Worm (Caenorhabditis elegans) whole organism, L3 larva: Measurements from ENCODE around the gene T13G4.7.

Source experiments
- R02D3.7 ChIP-seq: fragments of 150-350 bp; optimal IDR thresholded peaks from 2 replicates; lab custom pipeline; 2014; ENCODE audit warnings: missing biosample characterization, missing genetic modification characterization
- ZK546.5 ChIP-seq: sonication (generic microtip); optimal IDR thresholded peaks from 2 replicates; lab custom pipeline; 2017; ENCODE audit warnings: missing biosample characterization, missing genetic modification characterization
- ama-1 ChIP-seq: fragments of 150-350 bp; optimal IDR thresholded peaks from 2 replicates; lab custom pipeline; 2018
- ceh-16 ChIP-seq: sonication (generic microtip); optimal IDR thresholded peaks from 2 replicates; lab custom pipeline; 2017; ENCODE audit warnings: missing biosample characterization, missing genetic modification characterization
- ceh-28 ChIP-seq: fragments of 150-350 bp; optimal IDR thresholded peaks from 2 replicates; lab custom pipeline; 2014; ENCODE audit warnings: missing biosample characterization, missing genetic modification reagents, missing genetic modification characterization
- ceh-82 ChIP-seq: fragments of 150-350 bp; optimal IDR thresholded peaks from 2 replicates; lab custom pipeline; 2014; ENCODE audit warnings: missing biosample characterization, missing genetic modification characterization
- ceh-9 ChIP-seq: sonication (generic microtip); optimal IDR thresholded peaks from 2 replicates; lab custom pipeline; 2018; ENCODE audit warnings: missing biosample characterization, missing genetic modification characterization
- daf-12 ChIP-seq: fragments of 150-350 bp; optimal IDR thresholded peaks from 2 replicates; lab custom pipeline; 2014; ENCODE audit warnings: missing biosample characterization, missing genetic modification reagents, missing genetic modification characterization
- egl-27 ChIP-seq: sonication (generic microtip); optimal IDR thresholded peaks from 4 replicates; lab custom pipeline; 2017; ENCODE audit warnings: missing biosample characterization, missing genetic modification reagents, missing genetic modification characterization
- egl-5 ChIP-seq: fragments of 150-350 bp; optimal IDR thresholded peaks from 2 replicates; lab custom pipeline; 2017; ENCODE audit warnings: missing biosample characterization, missing genetic modification reagents, missing genetic modification characterization, inconsistent platforms
- elt-1 ChIP-seq: fragments of 150-350 bp; optimal IDR thresholded peaks from 2 replicates; lab custom pipeline; 2014; ENCODE audit warnings: missing biosample characterization, missing genetic modification characterization
- elt-2 ChIP-seq: sonication (generic microtip); optimal IDR thresholded peaks from 2 replicates; lab custom pipeline; 2016; ENCODE audit warnings: missing genetic modification reagents, mild to moderate bottlenecking, missing genetic modification characterization, missing compliant biosample characterization
- elt-3 ChIP-seq, 3 experiments: fragments of 150-350 bp in 1 of 3; sonication (generic microtip) in 2 of 3; optimal IDR thresholded peaks; 2 replicates in 2 of 3; 4 replicates in 1 of 3; lab custom pipeline; 2014 to 2017; ENCODE audit warnings: missing biosample characterization in 3 of 3, missing genetic modification characterization in 3 of 3
- eor-1 ChIP-seq, 2 experiments: fragments of 150-350 bp; optimal IDR thresholded peaks; 2 replicates each; lab custom pipeline; 2014 to 2018; ENCODE audit warnings: missing biosample characterization in 2 of 2, missing genetic modification characterization in 2 of 2
- fkh-10 ChIP-seq: sonication (generic microtip); optimal IDR thresholded peaks from 2 replicates; lab custom pipeline; 2017; ENCODE audit warnings: missing biosample characterization, missing genetic modification reagents, missing genetic modification characterization
- fos-1 ChIP-seq: fragments of 150-350 bp; optimal IDR thresholded peaks from 2 replicates; lab custom pipeline; 2014; ENCODE audit warnings: missing biosample characterization, missing genetic modification characterization
- hmg-11 ChIP-seq: sonication (generic microtip); optimal IDR thresholded peaks from 2 replicates; lab custom pipeline; 2016; ENCODE audit warnings: missing genetic modification characterization, missing compliant biosample characterization
- jun-1 ChIP-seq: fragments of 150-350 bp; optimal IDR thresholded peaks from 2 replicates; lab custom pipeline; 2014; ENCODE audit warnings: missing biosample characterization, missing genetic modification reagents, missing genetic modification characterization
- lin-15B ChIP-seq: fragments of 150-350 bp; optimal IDR thresholded peaks from 2 replicates; lab custom pipeline; 2014; ENCODE audit warnings: missing biosample characterization, missing genetic modification characterization
- lin-39 ChIP-seq: fragments of 150-350 bp; optimal IDR thresholded peaks from 2 replicates; lab custom pipeline; 2018; ENCODE audit warnings: missing biosample characterization, missing genetic modification reagents, missing genetic modification characterization
- lsy-12 ChIP-seq: sonication (generic microtip); optimal IDR thresholded peaks from 2 replicates; lab custom pipeline; 2016; ENCODE audit warnings: mild to moderate bottlenecking, missing genetic modification characterization, missing compliant biosample characterization
- mdl-1 ChIP-seq: fragments of 150-350 bp; optimal IDR thresholded peaks from 2 replicates; lab custom pipeline; 2014; ENCODE audit warnings: missing biosample characterization, missing genetic modification characterization
- mml-1 ChIP-seq: fragments of 150-350 bp; sonication (generic microtip); optimal IDR thresholded peaks from 3 replicates; lab custom pipeline; 2014; ENCODE audit warnings: missing biosample characterization, missing genetic modification characterization
- nfya-1 ChIP-seq: sonication (generic microtip); optimal IDR thresholded peaks from 2 replicates; lab custom pipeline; 2017; ENCODE audit warnings: missing genetic modification characterization, mild to moderate bottlenecking, missing compliant biosample characterization, antibody characterized with exemption, moderate library complexity; ENCODE audit not compliant: insufficient read depth
- nhr-11 ChIP-seq: fragments of 150-350 bp; optimal IDR thresholded peaks from 2 replicates; lab custom pipeline; 2014; ENCODE audit warnings: missing biosample characterization, missing genetic modification characterization
- nhr-23 ChIP-seq: fragments of 150-350 bp; optimal IDR thresholded peaks from 2 replicates; lab custom pipeline; 2014; ENCODE audit warnings: missing biosample characterization, missing genetic modification reagents, missing genetic modification characterization
- nhr-25 ChIP-seq: sonication (generic microtip); optimal IDR thresholded peaks from 2 replicates; lab custom pipeline; 2017; ENCODE audit warnings: missing biosample characterization, missing genetic modification characterization
- nhr-28 ChIP-seq: fragments of 150-350 bp; optimal IDR thresholded peaks from 2 replicates; lab custom pipeline; 2014; ENCODE audit warnings: missing biosample characterization, missing genetic modification characterization
- nhr-76 ChIP-seq: fragments of 150-350 bp; sonication (generic microtip); optimal IDR thresholded peaks from 5 replicates; lab custom pipeline; 2014; ENCODE audit warnings: missing biosample characterization, missing genetic modification characterization
- nhr-77 ChIP-seq: fragments of 150-350 bp; optimal IDR thresholded peaks from 2 replicates; lab custom pipeline; 2014; ENCODE audit warnings: missing biosample characterization, missing genetic modification characterization
- pha-4 ChIP-seq: fragments of 150-350 bp; optimal IDR thresholded peaks from 2 replicates; lab custom pipeline; 2014; ENCODE audit warnings: missing biosample characterization, missing genetic modification reagents, missing genetic modification characterization
- skn-1 ChIP-seq: fragments of 150-350 bp; optimal IDR thresholded peaks from 2 replicates; lab custom pipeline; 2014; ENCODE audit warnings: missing biosample characterization, missing genetic modification characterization
- snpc-4 ChIP-seq: fragments of 150-350 bp; optimal IDR thresholded peaks from 2 replicates; lab custom pipeline; 2014; ENCODE audit warnings: missing biosample characterization, missing genetic modification characterization
- unc-39 ChIP-seq: sonication (generic microtip); optimal IDR thresholded peaks from 4 replicates; lab custom pipeline; 2017; ENCODE audit warnings: missing biosample characterization, missing genetic modification characterization
- zag-1 ChIP-seq: fragments of 150-350 bp; optimal IDR thresholded peaks from 2 replicates; lab custom pipeline; 2014; ENCODE audit warnings: missing biosample characterization, missing genetic modification characterization
- ztf-11 ChIP-seq: fragments of 150-350 bp; optimal IDR thresholded peaks from 2 replicates; lab custom pipeline; 2014; ENCODE audit warnings: missing biosample characterization, missing genetic modification characterization
- ztf-4 ChIP-seq: fragments of 150-350 bp; optimal IDR thresholded peaks from 2 replicates; lab custom pipeline; 2014; ENCODE audit warnings: missing biosample characterization, missing genetic modification characterization

Gene T13G4.7

DNA sequence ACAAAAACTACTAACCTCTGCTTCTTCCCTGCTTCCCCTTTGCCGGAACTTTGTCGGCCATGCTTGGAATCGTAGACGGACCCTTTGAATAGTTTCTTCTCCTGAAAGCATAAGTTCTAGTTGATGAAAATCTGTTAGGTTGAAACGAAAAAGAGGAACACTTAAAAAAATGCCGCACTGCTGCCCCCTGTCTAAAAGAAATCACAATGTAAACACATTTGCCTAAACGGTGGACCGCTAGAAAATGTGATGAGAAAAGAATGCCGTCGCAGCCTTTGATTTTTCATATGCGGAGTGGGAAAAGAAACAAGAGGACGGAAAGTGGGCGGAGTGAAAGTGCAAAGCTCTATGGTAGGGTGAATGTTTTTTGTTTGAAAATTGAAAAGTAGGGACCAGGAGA lies at the start of gene T13G4.7:
TSS of gene T13G4.7 (minus strand) at position 101 of the 400 bp plus-strand sequence.
- TF ChIP-seq ztf-4 (tag; lab: Kevin White, UChicago) (no peak), snpc-4 (tag; lab: Kevin White, UChicago) (no peak), daf-12 (tag; lab: Kevin White, UChicago) (no peak), mdl-1 (tag; lab: Kevin White, UChicago) (no peak), lsy-12 (no peak), unc-39 (tag; lab: Kevin White, UChicago) (no peak), eor-1 (tag; optimal IDR thresholded peaks at IDR 0.05; lab: Kevin White, UChicago) (no peak), zag-1 (tag; lab: Kevin White, UChicago) (no peak), lin-15B (tag; lab: Kevin White, UChicago) (no peak), R02D3.7 (tag; lab: Kevin White, UChicago) (no peak), ceh-28 (tag; lab: Kevin White, UChicago) (no peak), ceh-16 (no peak), ceh-82 (tag; lab: Kevin White, UChicago) (no peak), elt-1 (tag; lab: Kevin White, UChicago) (no peak), ZK546.5 (tag; lab: Kevin White, UChicago) (no peak), nhr-23 (tag; lab: Kevin White, UChicago) (no peak)
- TF ChIP-seq, all 47 proteins: peak for 0

DNA sequence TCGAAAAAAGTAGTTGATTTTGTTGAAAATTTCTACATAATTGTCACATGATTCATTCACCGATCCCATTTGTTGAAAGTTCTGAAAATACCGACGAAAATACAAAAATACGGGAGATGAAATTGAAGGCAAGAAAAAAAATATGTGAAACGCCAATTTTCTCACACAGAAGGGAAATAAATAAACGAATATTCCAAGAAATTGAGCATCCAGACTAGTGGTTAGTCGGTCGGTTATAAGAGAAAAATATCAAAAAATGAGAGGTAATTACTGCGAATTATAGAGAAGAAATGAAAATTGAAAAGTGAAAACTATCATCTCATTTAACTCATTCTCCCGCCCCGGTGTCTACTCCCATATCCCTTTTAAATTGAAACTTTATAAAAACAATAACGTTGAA lies 49.6 kb upstream of the T13G4.7 start, which contains the start of gene npr-11:
TSS of gene npr-11 (minus strand) at position 101 of the 400 bp plus-strand sequence.
- no peak for TF ChIP-seq egl-27 (tag; lab: Kevin White, UChicago)
- TF ChIP-seq ceh-28 (tag; lab: Kevin White, UChicago), result no peak
- TF ChIP-seq nfya-1 (tag; lab: Kevin White, UChicago), result no peak
- no peak for TF ChIP-seq nhr-25
- no peak for TF ChIP-seq lsy-12
- TF ChIP-seq hmg-11, result no peak
- no peak for TF ChIP-seq lin-15B (tag; lab: Kevin White, UChicago)
- TF ChIP-seq nhr-77 (tag; lab: Kevin White, UChicago), result no peak
- TF ChIP-seq nhr-11, result no peak
- no peak for TF ChIP-seq fos-1 (tag; lab: Kevin White, UChicago)
- TF ChIP-seq nhr-28 (tag; lab: Kevin White, UChicago), result no peak
- no peak for TF ChIP-seq elt-3 (tag; optimal IDR thresholded peaks at IDR 0.05; lab: Kevin White, UChicago)
- TF ChIP-seq nhr-23 (tag; lab: Kevin White, UChicago), result no peak
- no peak for TF ChIP-seq fkh-10 (GFP tag; lab: Kevin White, UChicago)
- TF ChIP-seq ama-1 (lab: Kevin White, UChicago), result no peak
- no peak for TF ChIP-seq eor-1 (tag; optimal IDR thresholded peaks at IDR 0.05; lab: Kevin White, UChicago)
- TF ChIP-seq lin-39 (tag; lab: Kevin White, UChicago), result no peak
- TF ChIP-seq ztf-11 (tag; lab: Kevin White, UChicago), result no peak
- no peak for TF ChIP-seq elt-1 (tag; lab: Kevin White, UChicago)
- TF ChIP-seq skn-1, result no peak

DNA sequence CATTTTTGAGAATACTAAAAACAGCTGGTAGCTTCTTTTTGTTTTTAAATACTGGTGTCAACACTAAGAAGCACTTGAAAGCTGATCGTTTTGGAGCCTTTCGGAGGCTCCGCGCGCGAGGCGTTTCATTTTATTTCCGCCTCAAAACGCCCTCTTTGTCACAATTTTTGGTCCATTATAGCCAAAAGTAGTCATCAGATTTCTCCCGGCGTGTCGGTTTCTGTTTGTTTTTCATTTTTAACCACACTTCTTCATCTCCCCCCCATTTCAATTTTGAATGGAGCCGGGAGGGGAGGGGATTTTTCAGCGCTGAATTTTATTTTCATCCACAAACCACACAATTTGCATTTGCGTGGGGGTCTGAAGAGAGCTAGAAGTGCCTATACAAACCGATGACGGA lies 43.8 kb upstream of the T13G4.7 start, which contains the start of gene C25G6.4:
TSS of gene C25G6.4 (minus strand) at position 101 of the 400 bp plus-strand sequence.
- TF ChIP-seq mml-1 (tag; lab: Kevin White, UChicago) (no peak), fos-1 (tag; lab: Kevin White, UChicago) (no peak), elt-2 (tag; lab: Kevin White, UChicago) (no peak), elt-1 (tag; lab: Kevin White, UChicago) (no peak), ceh-16 (no peak), ceh-9 (tag; lab: Kevin White, UChicago) (no peak)
- TF ChIP-seq, all 47 proteins: peak for 0

DNA sequence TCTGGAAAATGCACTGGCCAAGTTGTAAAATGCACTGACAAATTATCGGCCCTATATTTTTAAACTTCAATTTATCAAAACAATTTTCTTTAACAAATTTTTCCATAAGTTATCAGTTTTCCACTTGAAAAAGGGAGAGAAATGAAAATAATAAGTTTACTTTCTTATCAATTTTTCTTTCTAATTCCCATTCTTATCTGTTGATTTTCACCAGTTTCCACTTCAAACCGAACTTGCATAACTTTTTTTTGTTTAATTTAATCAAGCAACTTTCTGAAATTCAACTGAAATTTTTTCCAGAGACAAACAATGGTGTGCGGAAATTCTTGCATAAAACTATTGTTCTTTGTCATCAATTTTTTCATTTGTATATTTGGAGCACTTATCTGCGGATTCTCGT lies 39.8 kb upstream of the T13G4.7 start, which contains the start of gene tsp-9:
TSS of gene tsp-9 (plus strand) at position 301 of the 400 bp plus-strand sequence.
- no peak for TF ChIP-seq nhr-76 (tag; lab: Kevin White, UChicago)
- no peak for TF ChIP-seq jun-1 (tag; lab: Kevin White, UChicago)
- no peak for TF ChIP-seq ceh-28 (tag; lab: Kevin White, UChicago)
- TF ChIP-seq egl-5, result no peak
- peak; percentile 64 for TF ChIP-seq elt-2 (tag; lab: Kevin White, UChicago)
- TF ChIP-seq zag-1 (tag; lab: Kevin White, UChicago), result no peak
- no peak for TF ChIP-seq fos-1 (tag; lab: Kevin White, UChicago)
- no peak for TF ChIP-seq ceh-16
- peak; percentile 17 for TF ChIP-seq pha-4
